Fruit fly (Drosophila melanogaster) whole organism, adult: ENCODE results near the gene Unc-76.
A peak's percentile ranks its signal among the peaks of the same experiment; 100 is the strongest.

Experiments
- CG11617 ChIP-seq: fragments of 200-800 bp; sonication (Bioruptor generic); optimal IDR thresholded peaks from 2 replicates; lab custom pipeline; 2017; ENCODE audit warnings: mild to moderate bottlenecking, missing biosample characterization, missing genetic modification reagents, missing genetic modification characterization
- CG12768 ChIP-seq: fragments of 200-800 bp; sonication (Bioruptor generic); optimal IDR thresholded peaks from 2 replicates; lab custom pipeline; 2017; ENCODE audit warnings: missing biosample characterization, missing genetic modification characterization, mild to moderate bottlenecking, moderate library complexity, missing genetic modification reagents
- CG14711 ChIP-seq: fragments of 200-800 bp; sonication (Bioruptor generic); optimal IDR thresholded peaks from 2 replicates; lab custom pipeline; 2018; ENCODE audit warnings: missing biosample characterization, mild to moderate bottlenecking, missing genetic modification characterization, moderate library complexity
- CG1620 ChIP-seq: fragments of 200-800 bp; sonication (Bioruptor generic); optimal IDR thresholded peaks from 2 replicates; lab custom pipeline; 2016; ENCODE audit warnings: missing biosample characterization, missing genetic modification characterization
- CG33017 ChIP-seq: fragments of 200-800 bp; sonication (Bioruptor generic); optimal IDR thresholded peaks from 2 replicates; lab custom pipeline; 2018; ENCODE audit warnings: missing biosample characterization, mild to moderate bottlenecking, missing genetic modification characterization, moderate library complexity
- CG5204 ChIP-seq: fragments of 200-800 bp; sonication (Bioruptor generic); optimal IDR thresholded peaks from 2 replicates; lab custom pipeline; 2016; ENCODE audit warnings: missing biosample characterization, missing genetic modification characterization
- CG7045 ChIP-seq: fragments of 200-800 bp; sonication (Bioruptor generic); optimal IDR thresholded peaks from 2 replicates; lab custom pipeline; 2017; ENCODE audit warnings: missing biosample characterization, mild to moderate bottlenecking, missing genetic modification characterization
- CG7101 ChIP-seq: fragments of 200-800 bp; sonication (Bioruptor generic); optimal IDR thresholded peaks from 2 replicates; lab custom pipeline; 2018; ENCODE audit warnings: missing biosample characterization, mild to moderate bottlenecking, missing genetic modification characterization, moderate library complexity
- Clk ChIP-seq: fragments of 200-800 bp; sonication (Bioruptor generic); optimal IDR thresholded peaks from 2 replicates; lab custom pipeline; 2017; ENCODE audit warnings: missing biosample characterization, missing genetic modification characterization
- Crg-1 ChIP-seq: fragments of 200-800 bp; sonication (Bioruptor generic); optimal IDR thresholded peaks from 2 replicates; lab custom pipeline; 2016; ENCODE audit warnings: missing biosample characterization, missing genetic modification characterization
- Hr96 ChIP-seq: fragments of 200-800 bp; sonication (Bioruptor generic); optimal IDR thresholded peaks from 2 replicates; lab custom pipeline; 2016; ENCODE audit warnings: missing biosample characterization, missing genetic modification characterization
- Mnt ChIP-seq: fragments of 200-800 bp; sonication (Bioruptor generic); optimal IDR thresholded peaks from 2 replicates; lab custom pipeline; 2016; ENCODE audit warnings: missing biosample characterization, mild to moderate bottlenecking, missing genetic modification characterization
- bab1 ChIP-seq: fragments of 200-800 bp; sonication (Bioruptor generic); optimal IDR thresholded peaks from 3 replicates; lab custom pipeline; 2019; ENCODE audit warnings: missing biosample characterization, mild to moderate bottlenecking, missing genetic modification characterization, moderate library complexity
- cic ChIP-seq: fragments of 200-800 bp; sonication (Bioruptor generic); optimal IDR thresholded peaks from 2 replicates; lab custom pipeline; 2017; ENCODE audit warnings: missing biosample characterization, mild to moderate bottlenecking, missing genetic modification characterization, moderate library complexity
- cnc ChIP-seq, 2 experiments: fragments of >200 bp; optimal IDR thresholded peaks; 2 replicates each; lab custom pipeline; 2017
- kay ChIP-seq: fragments of 200-800 bp; sonication (Bioruptor generic); peaks from one replicate; lab custom pipeline; 2016; ENCODE audit warnings: missing biosample characterization, missing genetic modification characterization, borderline replicate concordance
- ovo ChIP-seq: fragments of 200-800 bp; sonication (Bioruptor generic); optimal IDR thresholded peaks from 2 replicates; lab custom pipeline; 2016; ENCODE audit warnings: missing biosample characterization, missing genetic modification characterization
- pad ChIP-seq: fragments of 200-800 bp; sonication (Bioruptor generic); optimal IDR thresholded peaks from 3 replicates; lab custom pipeline; 2017; ENCODE audit warnings: missing biosample characterization, missing genetic modification characterization, mild to moderate bottlenecking, moderate library complexity, missing genetic modification reagents
- tj ChIP-seq: fragments of 200-800 bp; sonication (Bioruptor generic); optimal IDR thresholded peaks from 3 replicates; lab custom pipeline; 2017; ENCODE audit warnings: missing biosample characterization, mild to moderate bottlenecking, missing genetic modification characterization, moderate library complexity
- toe ChIP-seq: fragments of 200-800 bp; sonication (Bioruptor generic); optimal IDR thresholded peaks from 2 replicates; lab custom pipeline; 2016; ENCODE audit warnings: missing biosample characterization, missing genetic modification characterization

The Unc-76 gene

dm6 chrX:2080367-2080927, at the start of gene Unc-76, which contains the start of gene CG16903:
Gene Unc-76, plus strand, starts transcription at chrX:2080610.
Gene CG16903, minus strand, starts transcription at chrX:2080405.
- TF ChIP-seq cnc (optimal IDR thresholded peaks at IDR 0.05; lab: Kevin White, UChicago) (no peak), bab1 (GFP tag; lab: Kevin White, UChicago) (peak; percentile 94), toe (GFP tag; lab: Kevin White, UChicago) (no peak), tj (GFP tag; lab: Kevin White, UChicago) (peak; percentile 54), ovo (GFP tag; lab: Kevin White, UChicago) (peak; percentile 64), kay (no peak), Crg-1 (GFP tag; lab: Kevin White, UChicago) (no peak), cic (GFP tag; lab: Kevin White, UChicago) (peak; percentile 69), CG7101 (tag; lab: Kevin White, UChicago) (peak; percentile 73), CG11617 (GFP tag; lab: Kevin White, UChicago) (peak; percentile 74), CG12768 (GFP tag; lab: Kevin White, UChicago) (no peak), CG33017 (tag; lab: Kevin White, UChicago) (no peak), Clk (GFP tag; lab: Kevin White, UChicago) (no peak), CG14711 (tag; lab: Kevin White, UChicago) (peak; percentile 54), CG1620 (GFP tag; lab: Kevin White, UChicago) (peak; percentile 54), pad (GFP tag; lab: Kevin White, UChicago) (peak; percentile 55), CG7045 (no peak), Mnt (GFP tag; lab: Kevin White, UChicago) (peak; percentile 90)

- peak; percentile 92 for TF ChIP-seq tj (GFP tag; lab: Kevin White, UChicago)
- no peak for TF ChIP-seq CG7101 (tag; lab: Kevin White, UChicago)
Measured at dm6 chrX:2031308-2031707, 49.1 kb upstream of the Unc-76 start.

dm6 chrX:2032160-2032801, 48.1 kb upstream of the Unc-76 start:
- TF ChIP-seq Crg-1 (GFP tag; lab: Kevin White, UChicago) (no peak), toe (GFP tag; lab: Kevin White, UChicago) (no peak), CG14711 (tag; lab: Kevin White, UChicago) (no peak)

dm6 chrX:2032821-2033436, 47.5 kb upstream of the Unc-76 start:
- TF ChIP-seq cic (GFP tag; lab: Kevin White, UChicago): no peak
- TF ChIP-seq CG14711 (tag; lab: Kevin White, UChicago): peak; percentile 66
- TF ChIP-seq pad (GFP tag; lab: Kevin White, UChicago): peak; percentile 35
- no peak for TF ChIP-seq CG5204 (GFP tag; lab: Kevin White, UChicago)
- no peak for TF ChIP-seq CG33017 (tag; lab: Kevin White, UChicago)
- no peak for TF ChIP-seq cnc (optimal IDR thresholded peaks at IDR 0.05; lab: Kevin White, UChicago)
- TF ChIP-seq CG7045: no peak
- TF ChIP-seq tj (GFP tag; lab: Kevin White, UChicago): peak; percentile 25

dm6 chrX:2036383-2036782, 44.0 kb upstream of the Unc-76 start:
- TF ChIP-seq CG14711 (tag; lab: Kevin White, UChicago): no peak
- no peak for TF ChIP-seq CG11617 (GFP tag; lab: Kevin White, UChicago)

dm6 chrX:2036800-2037488, 43.5 kb upstream of the Unc-76 start:
- TF ChIP-seq CG33017 (tag; lab: Kevin White, UChicago) (no peak), CG12768 (GFP tag; lab: Kevin White, UChicago) (no peak), bab1 (GFP tag; lab: Kevin White, UChicago) (no peak), Hr96 (GFP tag; lab: Kevin White, UChicago) (no peak), tj (GFP tag; lab: Kevin White, UChicago) (no peak)

- no peak for TF ChIP-seq cnc (optimal IDR thresholded peaks at IDR 0.05; lab: Kevin White, UChicago)
- no peak for TF ChIP-seq CG11617 (GFP tag; lab: Kevin White, UChicago)
- TF ChIP-seq ovo (GFP tag; lab: Kevin White, UChicago): no peak
- TF ChIP-seq Crg-1 (GFP tag; lab: Kevin White, UChicago): no peak
- TF ChIP-seq CG7045: no peak
- TF ChIP-seq CG14711 (tag; lab: Kevin White, UChicago): no peak
- TF ChIP-seq bab1 (GFP tag; lab: Kevin White, UChicago): no peak
- no peak for TF ChIP-seq pad (GFP tag; lab: Kevin White, UChicago)
- no peak for TF ChIP-seq kay
- no peak for TF ChIP-seq Clk (GFP tag; lab: Kevin White, UChicago)
- TF ChIP-seq CG33017 (tag; lab: Kevin White, UChicago): no peak
- TF ChIP-seq CG12768 (GFP tag; lab: Kevin White, UChicago): no peak
Measured at dm6 chrX:2037605-2038004, 42.8 kb upstream of the Unc-76 start.
